Worm (Caenorhabditis elegans) whole organism, young adult: ENCODE measurements around the gene pap-2.

ENCODE experiments used
- B0035.1 ChIP-seq: sonication (generic microtip); optimal IDR thresholded peaks from 2 replicates; lab custom pipeline; 2016; ENCODE audit warnings: missing genetic modification characterization, mild to moderate bottlenecking, missing compliant biosample characterization, missing genotype, missing genetic modification reagents
- B0336.3 ChIP-seq: fragments of 200-800 bp; sonication (Bioruptor generic); IDR thresholded peaks from 2 replicates; pipeline ENCODE4 v1.3.6; 2022; ENCODE audit warnings: missing genetic modification characterization, missing compliant biosample characterization
- F33H1.4 ChIP-seq: fragments of 200-800 bp; sonication (Bioruptor generic); IDR thresholded peaks from 2 replicates; pipeline ENCODE4 v1.3.6; 2022; ENCODE audit warnings: missing genetic modification reagents, missing genetic modification characterization, missing compliant biosample characterization
- F39B2.1 ChIP-seq: fragments of 200-800 bp; sonication (Bioruptor generic); IDR thresholded peaks from 2 replicates; pipeline ENCODE4 v1.3.6; 2022; ENCODE audit warnings: missing genetic modification reagents, missing genetic modification characterization, missing compliant biosample characterization
- F55B11.4 ChIP-seq: sonication (generic microtip); optimal IDR thresholded peaks from 2 replicates; lab custom pipeline; 2016; ENCODE audit warnings: missing compliant biosample characterization, missing genetic modification characterization, borderline replicate concordance; ENCODE audit not compliant: insufficient read depth
- F57A8.1 ChIP-seq: fragments of 200-800 bp; sonication (Bioruptor generic); optimal IDR thresholded peaks from 2 replicates; lab custom pipeline; 2018; ENCODE audit warnings: mild to moderate bottlenecking, missing genetic modification characterization, moderate library complexity, missing compliant biosample characterization
- K11D2.4 ChIP-seq: fragments of 200-800 bp; sonication (Bioruptor generic); IDR thresholded peaks from 2 replicates; pipeline ENCODE4 v1.3.6; 2022; ENCODE audit warnings: missing genetic modification reagents, missing genetic modification characterization, missing compliant biosample characterization
- K12H6.12 ChIP-seq: fragments of 200-800 bp; sonication (Bioruptor generic); optimal IDR thresholded peaks from 2 replicates; lab custom pipeline; 2018; ENCODE audit warnings: mild to moderate bottlenecking, missing genetic modification characterization, missing compliant biosample characterization
- Y67H2A.10 ChIP-seq: fragments of 200-800 bp; sonication (Bioruptor generic); conservative IDR thresholded peaks from 2 replicates; pipeline ENCODE4 v1.3.6; 2022; ENCODE audit warnings: missing genetic modification reagents, missing genetic modification characterization, missing compliant biosample characterization
- Y79H2A.3 ChIP-seq: fragments of 200-800 bp; sonication (Bioruptor generic); conservative IDR thresholded peaks from 2 replicates; pipeline ENCODE4 v1.3.6; 2022; ENCODE audit warnings: missing genetic modification reagents, missing genetic modification characterization, missing compliant biosample characterization
- aptf-3 ChIP-seq: fragments of 200-800 bp; sonication (Bioruptor generic); IDR thresholded peaks from 2 replicates; pipeline ENCODE4 v1.3.6; 2022; ENCODE audit warnings: missing genetic modification characterization, missing compliant biosample characterization
- attf-3 ChIP-seq: fragments of 200-800 bp; sonication (Bioruptor generic); conservative IDR thresholded peaks from 2 replicates; pipeline ENCODE4 v1.3.6; 2022; ENCODE audit warnings: missing genetic modification reagents, missing genetic modification characterization, missing compliant biosample characterization
- attf-5 ChIP-seq: fragments of 200-800 bp; sonication (Bioruptor generic); optimal IDR thresholded peaks from 2 replicates; lab custom pipeline; 2018; ENCODE audit warnings: mild to moderate bottlenecking, missing genetic modification characterization, missing compliant biosample characterization
- bed-2 ChIP-seq: fragments of 200-800 bp; sonication (Bioruptor generic); IDR thresholded peaks from 2 replicates; pipeline ENCODE4 v1.3.6; 2022; ENCODE audit warnings: missing genetic modification reagents, missing genetic modification characterization, missing compliant biosample characterization
- cebp-1 ChIP-seq, 2 experiments: fragments of 200-800 bp in 1 of 2; sonication (Bioruptor generic) in 1 of 2; sonication (generic microtip) in 1 of 2; IDR thresholded peaks in 1 of 2; optimal IDR thresholded peaks in 1 of 2; 2 replicates each; pipeline versions ENCODE4 v1.3.6 to Lab custom; 2017 to 2022; ENCODE audit warnings: missing compliant biosample characterization in 2 of 2, missing genetic modification characterization in 2 of 2, mild to moderate bottlenecking in 1 of 2, missing genetic modification reagents in 1 of 2, moderate library complexity in 1 of 2
- ceh-40 ChIP-seq: fragments of 200-800 bp; sonication (Bioruptor generic); IDR thresholded peaks from 2 replicates; pipeline ENCODE4 v1.3.6; 2022; ENCODE audit warnings: missing genetic modification characterization, missing compliant biosample characterization
- egrh-3 ChIP-seq: fragments of 200-800 bp; sonication (Bioruptor generic); IDR thresholded peaks from 2 replicates; pipeline ENCODE4 v1.3.6; 2022; ENCODE audit warnings: missing genetic modification reagents, missing genetic modification characterization, missing compliant biosample characterization
- fkh-3 ChIP-seq: sonication (generic microtip); optimal IDR thresholded peaks from 2 replicates; lab custom pipeline; 2016; ENCODE audit warnings: mild to moderate bottlenecking, missing genetic modification characterization, missing compliant biosample characterization
- hmg-1.2 ChIP-seq: fragments of 200-800 bp; sonication (Bioruptor generic); IDR thresholded peaks from 2 replicates; pipeline ENCODE4 v1.3.6; 2022; ENCODE audit warnings: missing genetic modification reagents, missing genetic modification characterization, missing compliant biosample characterization
- lin-35 ChIP-seq, 3 experiments: fragments of 150-350 bp in 2 of 3; sonication (generic microtip) in 1 of 3; optimal IDR thresholded peaks; 2 replicates each; lab custom pipeline; 2014 to 2018; ENCODE audit warnings: missing biosample characterization in 3 of 3, missing genetic modification characterization in 3 of 3, missing genetic modification reagents in 3 of 3
- lin-40 ChIP-seq: sonication (generic microtip); optimal IDR thresholded peaks from 2 replicates; lab custom pipeline; 2016; ENCODE audit warnings: missing genetic modification characterization, mild to moderate bottlenecking, missing compliant biosample characterization, missing genotype, missing genetic modification reagents
- madf-6 ChIP-seq: fragments of 200-800 bp; sonication (Bioruptor generic); IDR thresholded peaks from 2 replicates; pipeline ENCODE4 v1.3.6; 2022; ENCODE audit warnings: missing genetic modification reagents, missing genetic modification characterization, missing compliant biosample characterization
- mel-28 ChIP-seq: sonication (generic microtip); optimal IDR thresholded peaks from 2 replicates; lab custom pipeline; 2016; ENCODE audit warnings: borderline replicate concordance, mild to moderate bottlenecking, missing genetic modification characterization, missing compliant biosample characterization
- nfyb-1 ChIP-seq: fragments of 200-800 bp; sonication (Bioruptor generic); IDR thresholded peaks from 2 replicates; pipeline ENCODE4 v1.3.6; 2022; ENCODE audit warnings: missing genetic modification reagents, missing genetic modification characterization, missing compliant biosample characterization
- nhr-27 ChIP-seq: fragments of 200-800 bp; sonication (Bioruptor generic); optimal IDR thresholded peaks from 2 replicates; lab custom pipeline; 2018; ENCODE audit warnings: mild to moderate bottlenecking, missing genetic modification characterization, moderate library complexity, missing compliant biosample characterization
- nhr-80 ChIP-seq: sonication (generic microtip); optimal IDR thresholded peaks from 2 replicates; lab custom pipeline; 2016; ENCODE audit warnings: missing genetic modification characterization, missing compliant biosample characterization
- rcor-1 ChIP-seq: fragments of 200-800 bp; sonication (Bioruptor generic); IDR thresholded peaks from 2 replicates; pipeline ENCODE4 v1.3.6; 2022; ENCODE audit warnings: missing genetic modification reagents, missing genetic modification characterization, missing compliant biosample characterization
- sea-2 ChIP-seq: fragments of 200-800 bp; sonication (Bioruptor generic); IDR thresholded peaks from 2 replicates; pipeline ENCODE4 v1.3.6; 2022; ENCODE audit warnings: missing genetic modification characterization, missing compliant biosample characterization
- snpc-1.1 ChIP-seq: sonication (generic microtip); optimal IDR thresholded peaks from 2 replicates; lab custom pipeline; 2017; ENCODE audit warnings: missing genetic modification characterization, mild to moderate bottlenecking, missing compliant biosample characterization, antibody characterized with exemption, moderate library complexity, missing genotype, missing genetic modification reagents; ENCODE audit not compliant: insufficient read depth
- snpc-4 ChIP-seq, 5 experiments: fragments of 150-350 bp in 1 of 5; sonication (generic microtip) in 4 of 5; optimal IDR thresholded peaks; 2 replicates each; lab custom pipeline; 2014 to 2018; ENCODE audit warnings: missing genetic modification characterization in 5 of 5, missing biosample characterization in 3 of 5, antibody characterized with exemption in 2 of 5, mild to moderate bottlenecking in 2 of 5, missing compliant biosample characterization in 2 of 5, missing genotype in 2 of 5, moderate library complexity in 2 of 5, missing genetic modification reagents in 1 of 5
- zfh-2 ChIP-seq: fragments of 200-800 bp; sonication (Bioruptor generic); conservative IDR thresholded peaks from 2 replicates; pipeline ENCODE4 v1.3.6; 2022; ENCODE audit warnings: missing genetic modification reagents, missing genetic modification characterization, missing compliant biosample characterization
- zim-3 ChIP-seq: sonication (generic microtip); optimal IDR thresholded peaks from 2 replicates; lab custom pipeline; 2017; ENCODE audit warnings: mild to moderate bottlenecking, missing genetic modification characterization, moderate library complexity, missing compliant biosample characterization
- ztf-18 ChIP-seq: sonication (generic microtip); optimal IDR thresholded peaks from 2 replicates; lab custom pipeline; 2016; ENCODE audit warnings: missing genotype, mild to moderate bottlenecking, missing genetic modification characterization, missing compliant biosample characterization
- ztf-3 ChIP-seq: fragments of 200-800 bp; sonication (Bioruptor generic); optimal IDR thresholded peaks from 2 replicates; lab custom pipeline; 2018; ENCODE audit warnings: mild to moderate bottlenecking, missing genetic modification characterization, missing compliant biosample characterization

Gene pap-2

DNA sequence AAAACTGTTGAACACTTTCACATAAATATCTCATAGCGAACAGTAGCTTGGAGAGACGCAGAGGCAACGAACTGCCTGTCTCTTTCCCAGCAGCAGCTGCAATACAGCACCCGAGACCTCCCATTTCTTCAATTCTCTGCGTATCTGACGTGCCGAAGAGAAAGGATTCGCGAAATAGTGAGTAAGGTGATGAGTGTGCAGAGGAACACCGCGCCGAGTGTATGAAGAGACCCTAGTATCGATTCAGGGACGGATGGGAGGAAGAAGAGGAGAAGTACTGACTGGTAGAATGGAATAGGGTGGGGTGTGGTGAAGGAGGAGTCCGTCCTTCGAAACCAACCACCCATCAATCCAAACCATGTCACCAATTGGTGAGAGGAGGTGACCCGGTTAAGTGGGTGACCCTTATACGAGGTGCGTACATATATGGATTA lies 36.9 kb upstream of the pap-2 start (continued):
- TF ChIP-seq B0336.3 (GFP tag; lab: Robert Waterston, UW): peak; percentile 16; the same call in 1 of the 2 replicates
- TF ChIP-seq F57A8.1 (GFP tag; lab: Kevin White, UChicago): no peak
- TF ChIP-seq lin-35 (GFP tag; optimal IDR thresholded peaks at IDR 0.05; lab: Kevin White, UChicago): peak in 1 of 3 experiments; percentile 51
- peak; percentile 46; the same call in 1 of the 2 replicates for TF ChIP-seq egrh-3
- peak; percentile 10 for TF ChIP-seq nhr-27 (tag; lab: Kevin White, UChicago)
- no peak for TF ChIP-seq F39B2.1 (GFP tag; lab: Robert Waterston, UW)
- peak; percentile 91 for TF ChIP-seq zfh-2 (GFP tag; lab: Robert Waterston, UW)
- TF ChIP-seq ztf-18 (tag; lab: Kevin White, UChicago): no peak
- 0 out of 2 replicates have a peak, but pooled peaks have one; percentile 42 for TF ChIP-seq K11D2.4 (GFP tag; lab: Robert Waterston, UW)
- peak; percentile 78 for TF ChIP-seq hmg-1.2
- no peak for TF ChIP-seq mel-28 (tag; lab: Kevin White, UChicago)
- peak; percentile 66 for TF ChIP-seq lin-40 (tag; lab: Kevin White, UChicago)
- no peak for TF ChIP-seq ceh-40 (GFP tag; lab: Robert Waterston, UW)
- TF ChIP-seq nfyb-1 (GFP tag; lab: Robert Waterston, UW): peak; percentile 64; the same call in 1 of the 2 replicates
- TF ChIP-seq aptf-3 (GFP tag; lab: Robert Waterston, UW): no peak
- TF ChIP-seq attf-5 (GFP tag; lab: Kevin White, UChicago): peak; percentile 67
- no peak for TF ChIP-seq snpc-1.1 (tag; lab: Kevin White, UChicago)
- TF ChIP-seq Y79H2A.3 (GFP tag; lab: Robert Waterston, UW): no peak
- TF ChIP-seq snpc-4 (GFP tag; optimal IDR thresholded peaks at IDR 0.05; lab: Kevin White, UChicago): no peak
- TF ChIP-seq snpc-4 (tag; optimal IDR thresholded peaks at IDR 0.05; lab: Kevin White, UChicago): peak in 2 of 4 experiments; percentile 4 to 35
- peak; percentile 65; the same call in 1 of the 2 replicates for TF ChIP-seq rcor-1
- TF ChIP-seq F55B11.4 (tag; lab: Kevin White, UChicago): no peak
- no peak for TF ChIP-seq Y67H2A.10 (GFP tag; lab: Robert Waterston, UW)
- 0 out of 2 replicates have a peak, but pooled peaks have one; percentile 31 for TF ChIP-seq sea-2

DNA sequence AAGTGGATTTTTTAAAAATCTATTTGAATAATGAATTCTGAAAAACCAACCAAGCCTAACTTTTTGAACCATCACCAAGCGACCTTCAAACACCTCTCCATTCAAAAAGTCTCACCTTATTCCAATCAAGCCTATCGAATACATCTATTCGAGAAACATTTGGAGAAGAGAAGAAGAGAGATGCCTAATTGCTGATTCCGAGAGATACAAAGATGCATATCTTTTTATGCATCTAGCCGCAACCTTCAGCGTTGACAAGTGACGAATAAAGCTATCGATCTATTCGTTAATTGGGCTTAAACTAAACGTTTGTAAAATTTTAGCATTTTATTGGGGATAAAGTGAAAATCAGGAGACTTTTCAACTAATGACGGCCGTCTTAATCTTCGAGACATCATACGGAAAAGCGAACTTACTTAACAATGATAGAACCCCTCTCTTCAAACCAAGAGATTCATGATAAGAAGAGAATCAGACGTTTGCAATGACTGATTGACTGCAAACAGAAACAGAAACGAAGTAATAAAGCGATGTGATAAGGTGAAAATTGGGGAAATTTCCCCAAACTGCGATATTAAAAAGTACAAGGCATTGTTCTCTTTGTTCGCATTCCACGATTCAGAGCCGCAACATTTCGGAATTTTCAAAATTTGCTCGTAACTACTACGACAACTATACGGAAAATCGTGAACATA lies 35.9 kb upstream of the pap-2 start:
- 0 out of 2 replicates have a peak, but pooled peaks have one; percentile 31 for TF ChIP-seq madf-6 (GFP tag; lab: Robert Waterston, UW)
- peak; percentile 50 for TF ChIP-seq nhr-80 (tag; lab: Kevin White, UChicago)
- no peak for TF ChIP-seq B0035.1 (tag; lab: Kevin White, UChicago)

DNA sequence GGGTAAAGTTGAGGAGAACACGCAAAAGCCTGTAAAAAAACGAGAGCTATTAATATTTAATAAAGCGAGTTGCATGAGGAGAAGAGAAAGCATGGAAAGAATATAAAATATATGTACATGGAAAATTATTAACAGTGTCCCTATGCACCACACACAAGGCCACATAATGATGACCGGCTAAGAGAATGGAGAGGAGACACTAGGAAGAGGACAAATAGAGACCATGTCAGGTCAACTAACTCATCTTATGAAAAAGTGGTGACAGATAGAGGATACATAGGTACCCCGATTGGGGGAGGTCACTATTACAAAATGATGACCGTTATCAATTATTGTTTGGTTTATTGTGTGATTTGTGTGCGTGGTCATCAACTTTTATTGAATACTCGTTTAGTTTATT lies 35.2 kb upstream of the pap-2 start, which contains the start of gene fzr-1:
Gene fzr-1, minus strand, starts transcription at position 29 of the 400 bp plus-strand sequence.
- TF ChIP-seq zim-3 (tag; lab: Kevin White, UChicago) (no peak), F39B2.1 (GFP tag; lab: Robert Waterston, UW) (no peak), K12H6.12 (no peak), Y67H2A.10 (GFP tag; lab: Robert Waterston, UW) (no peak), ztf-3 (GFP tag; lab: Kevin White, UChicago) (no peak), cebp-1 (GFP tag; IDR thresholded peaks at IDR 0.05; lab: Robert Waterston, UW) (no peak), cebp-1 (tag; optimal IDR thresholded peaks at IDR 0.05; lab: Kevin White, UChicago) (no peak), F57A8.1 (GFP tag; lab: Kevin White, UChicago) (no peak), bed-2 (GFP tag; lab: Robert Waterston, UW) (no peak), fkh-3 (tag; lab: Kevin White, UChicago) (no peak), attf-3 (no peak), F33H1.4 (GFP tag; lab: Robert Waterston, UW) (no peak)
